Fruit fly (Drosophila melanogaster) whole organism, wandering third instar larva: ENCODE data around the gene CG31360.

Experiments
- Abd-B ChIP-seq: fragments of >200 bp; optimal IDR thresholded peaks from 2 replicates; lab custom pipeline; 2017; ENCODE audit warnings: missing biosample characterization, missing genetic modification characterization
- CG32264 ChIP-seq: fragments of 200-800 bp; sonication (Bioruptor generic); optimal IDR thresholded peaks from 2 replicates; lab custom pipeline; 2016; ENCODE audit warnings: missing biosample characterization, missing genetic modification characterization
- CG9705 ChIP-seq: fragments of 200-800 bp; sonication (Bioruptor generic); optimal IDR thresholded peaks from 2 replicates; lab custom pipeline; 2018; ENCODE audit warnings: missing biosample characterization, mild to moderate bottlenecking, missing genetic modification characterization
- CrebA ChIP-seq: fragments of 200-800 bp; sonication (Bioruptor generic); optimal IDR thresholded peaks from 2 replicates; lab custom pipeline; 2016; ENCODE audit warnings: missing biosample characterization, mild to moderate bottlenecking, missing genetic modification characterization, borderline replicate concordance
- Dfd ChIP-seq: fragments of >200 bp; optimal IDR thresholded peaks from 2 replicates; lab custom pipeline; 2017; ENCODE audit warnings: missing biosample characterization, missing genetic modification characterization
- Dif ChIP-seq: fragments of 200-275, 200-300 bp; sonication (Bioruptor generic); optimal IDR thresholded peaks from 2 replicates; lab custom pipeline; 2018; ENCODE audit warnings: missing biosample characterization, missing genetic modification characterization; ENCODE audit not compliant: partially characterized antibody
- GATAd ChIP-seq: sonication (Bioruptor generic); optimal IDR thresholded peaks from 2 replicates; lab custom pipeline; 2016; ENCODE audit warnings: missing biosample characterization, missing genetic modification characterization
- HLH106 ChIP-seq: fragments of 200-800 bp; optimal IDR thresholded peaks from 3 replicates; lab custom pipeline; 2019; ENCODE audit warnings: missing biosample characterization, mild to moderate bottlenecking, missing genetic modification characterization, moderate library complexity
- Hnf4 ChIP-seq: fragments of 200-800 bp; sonication (Bioruptor generic); optimal IDR thresholded peaks from 2 replicates; lab custom pipeline; 2016; ENCODE audit warnings: missing biosample characterization, mild to moderate bottlenecking, missing genetic modification characterization
- Hr78 ChIP-seq: fragments of >200 bp; optimal IDR thresholded peaks from 2 replicates; lab custom pipeline; 2017; ENCODE audit warnings: missing biosample characterization, missing genetic modification characterization
- Hr83 ChIP-seq: fragments of 200-300 bp; sonication (Bioruptor generic); optimal IDR thresholded peaks from 2 replicates; lab custom pipeline; 2016; ENCODE audit warnings: missing biosample characterization, mild to moderate bottlenecking, missing genetic modification characterization, moderate library complexity; ENCODE audit not compliant: poor library complexity, severe bottlenecking
- Jra ChIP-seq: sonication (Bioruptor generic); optimal IDR thresholded peaks from 2 replicates; lab custom pipeline; 2016; ENCODE audit warnings: missing biosample characterization, missing genetic modification characterization
- Mio ChIP-seq: sonication (Bioruptor generic); optimal IDR thresholded peaks from 2 replicates; lab custom pipeline; 2016; ENCODE audit warnings: missing biosample characterization, missing genetic modification characterization
- Myc ChIP-seq: fragments of >200 bp; optimal IDR thresholded peaks from 2 replicates; lab custom pipeline; 2017
- N ChIP-seq: fragments of >200 bp; optimal IDR thresholded peaks from 2 replicates; lab custom pipeline; 2018; ENCODE audit warnings: missing biosample characterization, missing external identifiers, missing genetic modification characterization
- OdsH ChIP-seq: fragments of 200-800 bp; sonication (Bioruptor generic); optimal IDR thresholded peaks from 2 replicates; lab custom pipeline; 2016; ENCODE audit warnings: missing biosample characterization, mild to moderate bottlenecking, missing genetic modification characterization
- Rel ChIP-seq, 2 experiments: fragments of 200-800 bp; sonication (Bioruptor generic) in 1 of 2; optimal IDR thresholded peaks; 2 replicates in 1 of 2; 3 replicates in 1 of 2; lab custom pipeline; 2016 to 2019; ENCODE audit warnings: mild to moderate bottlenecking in 2 of 2, missing biosample characterization in 2 of 2, missing genetic modification characterization in 2 of 2, moderate library complexity in 1 of 2
- Sp1 ChIP-seq: fragments of 200-800 bp; sonication (Bioruptor generic); optimal IDR thresholded peaks from 3 replicates; lab custom pipeline; 2019; ENCODE audit warnings: missing biosample characterization, mild to moderate bottlenecking, missing genetic modification characterization, moderate library complexity
- Vsx2 ChIP-seq: fragments of 200-300, 225-300 bp; sonication (Bioruptor generic); optimal IDR thresholded peaks from 2 replicates; lab custom pipeline; 2018; ENCODE audit warnings: missing biosample characterization, missing genetic modification characterization; ENCODE audit not compliant: partially characterized antibody
- br ChIP-seq: fragments of 200-800 bp; sonication (Bioruptor generic); optimal IDR thresholded peaks from 2 replicates; lab custom pipeline; 2016; ENCODE audit warnings: missing biosample characterization, missing genetic modification characterization
- brk ChIP-seq: fragments of 200-800 bp; sonication (Bioruptor generic); optimal IDR thresholded peaks from 2 replicates; lab custom pipeline; 2016; ENCODE audit warnings: missing biosample characterization, mild to moderate bottlenecking, missing genetic modification characterization
- dl ChIP-seq, 2 experiments: fragments of 175-275, 200-275 bp in 1 of 2; fragments of 200-275 bp in 1 of 2; sonication (Bioruptor generic); optimal IDR thresholded peaks; lab custom pipeline; 2018; ENCODE audit warnings: mild to moderate bottlenecking in 2 of 2, missing biosample characterization in 2 of 2, missing genetic modification characterization in 2 of 2, moderate library complexity in 2 of 2; ENCODE audit not compliant: partially characterized antibody in 2 of 2, insufficient read depth in 1 of 2
- dmrt93B ChIP-seq: fragments of 200-800 bp; sonication (Bioruptor generic); optimal IDR thresholded peaks from 2 replicates; lab custom pipeline; 2018; ENCODE audit warnings: missing biosample characterization, mild to moderate bottlenecking, missing genetic modification characterization
- dsf ChIP-seq: sonication (Bioruptor generic); optimal IDR thresholded peaks from 2 replicates; lab custom pipeline; 2016; ENCODE audit warnings: missing biosample characterization, missing genetic modification characterization, borderline replicate concordance
- ey ChIP-seq: fragments of 200-800 bp; sonication (Bioruptor generic); optimal IDR thresholded peaks from 2 replicates; lab custom pipeline; 2016; ENCODE audit warnings: missing biosample characterization, missing genetic modification characterization
- foxo ChIP-seq, 2 experiments: fragments of 200-800 bp; sonication (Bioruptor generic); optimal IDR thresholded peaks; 2 replicates in 1 of 2; 3 replicates in 1 of 2; lab custom pipeline; 2016 to 2017; ENCODE audit warnings: missing biosample characterization in 2 of 2, missing genetic modification characterization in 2 of 2
- fru ChIP-seq: fragments of 200-800 bp; sonication (Bioruptor generic); optimal IDR thresholded peaks from 3 replicates; lab custom pipeline; 2016; ENCODE audit warnings: missing biosample characterization, mild to moderate bottlenecking, missing genetic modification characterization
- h ChIP-seq: fragments of 200-800 bp; sonication (Bioruptor generic); optimal IDR thresholded peaks from 3 replicates; lab custom pipeline; 2016; ENCODE audit warnings: missing biosample characterization, mild to moderate bottlenecking, missing genetic modification characterization
- jim ChIP-seq: fragments of 175-275, 200-325 bp; sonication (Bioruptor generic); optimal IDR thresholded peaks from 2 replicates; lab custom pipeline; 2016; ENCODE audit warnings: missing biosample characterization, mild to moderate bottlenecking, missing genetic modification characterization
- lola ChIP-seq: fragments of >200 bp; optimal IDR thresholded peaks from 2 replicates; lab custom pipeline; 2017; ENCODE audit warnings: missing biosample characterization, missing genetic modification characterization
- pan ChIP-seq: fragments of >200 bp; optimal IDR thresholded peaks from 2 replicates; lab custom pipeline; 2017
- psq ChIP-seq: fragments of 200-800 bp; sonication (Bioruptor generic); optimal IDR thresholded peaks from 3 replicates; lab custom pipeline; 2017; ENCODE audit warnings: missing biosample characterization, mild to moderate bottlenecking, missing genetic modification characterization, moderate library complexity
- rgr ChIP-seq: fragments of 200-800 bp; sonication (Bioruptor generic); optimal IDR thresholded peaks from 3 replicates; lab custom pipeline; 2016; ENCODE audit warnings: missing biosample characterization, mild to moderate bottlenecking, missing genetic modification characterization
- sage ChIP-seq: fragments of 200-800 bp; sonication (Bioruptor generic); optimal IDR thresholded peaks from 2 replicates; lab custom pipeline; 2016; ENCODE audit warnings: missing biosample characterization, mild to moderate bottlenecking, missing genetic modification characterization
- sv ChIP-seq: fragments of 200-800 bp; sonication (Bioruptor generic); optimal IDR thresholded peaks from 3 replicates; lab custom pipeline; 2016; ENCODE audit warnings: missing biosample characterization, missing genetic modification characterization
- tai ChIP-seq: sonication (Bioruptor generic); optimal IDR thresholded peaks from 2 replicates; lab custom pipeline; 2016; ENCODE audit warnings: missing biosample characterization, missing genetic modification characterization
- usp ChIP-seq: fragments of >200 bp; optimal IDR thresholded peaks from 2 replicates; lab custom pipeline; 2017; ENCODE audit warnings: missing biosample characterization, missing genetic modification characterization
- woc ChIP-seq: sonication (Bioruptor generic); optimal IDR thresholded peaks from 2 replicates; lab custom pipeline; 2016; ENCODE audit warnings: missing biosample characterization, mild to moderate bottlenecking, missing genetic modification characterization

CG31360 gene

DNA sequence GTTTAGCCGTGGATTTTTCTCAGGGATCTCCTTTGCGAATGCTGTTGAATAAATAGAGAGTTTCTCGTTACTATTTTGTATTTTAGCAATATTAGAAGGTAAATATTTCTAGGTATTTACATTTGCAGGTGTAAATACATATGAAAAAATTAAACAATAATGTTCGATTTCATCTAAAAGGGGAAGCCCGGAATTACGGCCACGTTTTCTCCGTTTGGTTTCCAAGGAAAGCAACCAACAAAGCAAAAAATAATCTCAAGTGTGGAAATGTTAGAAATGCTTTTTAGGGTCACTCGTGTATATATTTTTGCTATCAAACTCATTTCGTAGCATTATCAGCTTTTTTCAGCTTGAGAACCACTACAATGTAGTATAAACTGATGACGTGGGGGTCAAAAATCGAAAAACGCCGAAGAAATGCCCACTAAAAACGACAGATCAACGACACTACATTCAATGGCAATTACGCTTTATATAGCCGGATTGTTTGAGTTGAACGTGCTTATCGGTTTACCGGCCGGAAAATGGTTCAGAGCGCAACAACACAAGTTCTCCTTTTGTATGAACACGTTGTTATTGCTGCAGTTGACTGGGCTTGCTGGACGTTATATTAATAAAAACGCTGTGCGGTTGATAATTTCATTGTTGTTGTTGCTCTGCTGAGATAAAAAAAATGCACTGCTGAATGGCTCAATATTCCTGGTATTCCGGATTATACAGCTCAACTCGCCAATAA lies 6.6 kb upstream of the CG31360 start:
- TF ChIP-seq Rel (GFP tag; optimal IDR thresholded peaks at IDR 0.05; lab: Kevin White, UChicago) = no peak
- TF ChIP-seq Rel (tag; optimal IDR thresholded peaks at IDR 0.05; lab: Kevin White, UChicago) = peak; percentile 96
- TF ChIP-seq CG9705 (GFP tag; lab: Kevin White, UChicago) = no peak
- TF ChIP-seq, all 38 proteins: peak for 1

DNA sequence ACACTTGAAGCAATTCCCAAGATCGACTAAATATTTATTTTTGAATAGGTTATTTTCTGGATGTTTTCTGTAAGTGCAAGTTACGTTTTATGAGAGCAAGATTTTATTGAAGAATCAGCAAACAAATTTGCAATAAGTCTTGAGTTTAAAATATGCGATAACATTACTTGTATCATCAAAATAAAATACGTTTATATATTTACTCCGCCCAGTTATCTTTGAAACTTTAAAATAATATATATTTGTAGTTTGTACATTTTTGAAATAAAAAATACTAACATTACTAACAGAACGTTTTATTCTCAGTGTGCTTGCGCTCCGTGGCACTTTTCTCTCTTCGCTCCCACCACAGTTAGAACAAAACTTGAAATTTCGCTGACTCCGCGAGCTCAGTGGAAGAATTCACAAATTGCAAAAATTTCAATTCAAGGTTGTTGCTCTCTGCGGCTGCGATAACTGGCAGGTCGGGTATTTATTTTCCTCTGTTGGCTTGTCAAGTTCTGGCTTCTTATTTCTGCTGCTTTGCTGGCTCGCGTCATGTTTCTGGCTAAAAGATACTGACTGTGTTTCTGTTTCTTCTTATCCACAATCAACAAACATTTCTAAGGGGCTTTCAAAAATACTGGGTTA lies 5.4 kb upstream of the CG31360 start:
- TF ChIP-seq Jra (GFP tag; lab: Kevin White, UChicago) (peak; percentile 23), lola (GFP tag; lab: Kevin White, UChicago) (no peak), Vsx2 (no peak), Sp1 (GFP tag; lab: Kevin White, UChicago) (peak; percentile 95), Abd-B (GFP tag; lab: Kevin White, UChicago) (no peak), CG32264 (GFP tag; lab: Kevin White, UChicago) (peak; percentile 48), Dif (GFP tag; lab: Kevin White, UChicago) (no peak), Myc (lab: Kevin White, UChicago) (no peak), CrebA (GFP tag; lab: Kevin White, UChicago) (no peak), usp (GFP tag; lab: Kevin White, UChicago) (peak; percentile 33), dl (GFP tag; optimal IDR thresholded peaks at IDR 0.05; lab: Kevin White, UChicago; ENCODE audit: insufficient read depth in 1 of 2, partially characterized antibody in 2 of 2) (no peak), Hr78 (GFP tag; lab: Kevin White, UChicago) (no peak), dmrt93B (peak; percentile 82), br (GFP tag; lab: Kevin White, UChicago) (peak; percentile 86), Dfd (no peak), Mio (GFP tag; lab: Kevin White, UChicago) (peak; percentile 8), OdsH (GFP tag; lab: Kevin White, UChicago) (peak; percentile 89), Hnf4 (peak; percentile 80), sage (GFP tag; lab: Kevin White, UChicago) (peak; percentile 85), GATAd (GFP tag; lab: Kevin White, UChicago) (no peak), woc (GFP tag; lab: Kevin White, UChicago) (peak; percentile 84), CG9705 (GFP tag; lab: Kevin White, UChicago) (peak; percentile 76), h (peak; percentile 90), fru (GFP tag; lab: Kevin White, UChicago) (peak; percentile 88), sv (no peak), tai (GFP tag; lab: Kevin White, UChicago) (peak; percentile 33), Hr83 (no peak), N (GFP tag; lab: Kevin White, UChicago) (no peak), dsf (GFP tag; lab: Kevin White, UChicago) (peak; percentile 67), pan (lab: Kevin White, UChicago) (no peak), jim (GFP tag; lab: Kevin White, UChicago) (no peak), psq (GFP tag; lab: Kevin White, UChicago) (peak; percentile 87), rgr (GFP tag; lab: Kevin White, UChicago) (peak; percentile 86), foxo (GFP tag; optimal IDR thresholded peaks at IDR 0.05; lab: Kevin White, UChicago) (peak; percentile 33 to 93), ey (GFP tag; lab: Kevin White, UChicago) (peak; percentile 88), Rel (GFP tag; optimal IDR thresholded peaks at IDR 0.05; lab: Kevin White, UChicago) (peak; percentile 59), Rel (tag; optimal IDR thresholded peaks at IDR 0.05; lab: Kevin White, UChicago) (peak; percentile 66), brk (GFP tag; lab: Kevin White, UChicago) (peak; percentile 89), HLH106 (peak; percentile 92)
